Worm (Caenorhabditis elegans): ENCODE results near the gene col-150.
"Not testable (repeated sequence)": the region's sequence is repeated elsewhere in the genome, so short reads cannot be mapped to it uniquely, and the experiment has no call there.

DNA sequence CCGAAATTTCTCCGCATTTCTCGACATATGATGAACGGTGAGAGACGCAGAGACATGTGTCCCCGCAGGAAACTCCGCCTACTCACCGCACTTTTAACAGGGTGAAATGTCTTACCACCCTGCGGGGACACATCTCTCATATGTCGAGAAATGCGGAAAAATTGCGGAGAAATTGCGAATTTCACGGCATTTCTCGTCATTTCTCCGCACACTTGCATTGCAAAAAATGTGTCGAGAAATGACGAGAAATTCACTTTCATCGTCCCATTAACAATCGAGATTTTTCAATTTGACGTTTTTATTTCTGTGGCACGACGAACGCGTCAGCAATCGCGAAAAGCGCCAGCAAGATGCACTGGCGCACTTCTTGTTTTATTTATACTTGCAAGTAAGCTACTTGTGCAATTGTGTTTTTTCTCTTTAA is 47.5 kb upstream of the col-150 start, which contains the start of gene K07C5.13:
- TF ChIP-seq unc-130 (tag; optimal IDR thresholded peaks at IDR 0.05): peak; percentile 47
- TF ChIP-seq nhr-12 (tag; optimal IDR thresholded peaks at IDR 0.05); nhr-237 (tag; optimal IDR thresholded peaks at IDR 0.05); ces-1 (GFP tag; optimal IDR thresholded peaks at IDR 0.05): not testable (repeated sequence)
- peak; percentile 52 for TF ChIP-seq lin-39 (tag; optimal IDR thresholded peaks at IDR 0.05)
- TF ChIP-seq efl-1 (optimal IDR thresholded peaks at IDR 0.05): peak; percentile 64 to 72
- peak; percentile 57 to 97 for TF ChIP-seq efl-1 (GFP tag; optimal IDR thresholded peaks at IDR 0.05 in 1 of 2)
